Fruit fly (Drosophila melanogaster) whole organism, prepupa: ENCODE measurements around the gene enc.

Experiments
- Blimp-1 ChIP-seq: fragments of 200-800 bp; sonication (Bioruptor generic); optimal IDR thresholded peaks from 3 replicates; lab custom pipeline; 2017; ENCODE audit warnings: missing biosample characterization, missing genetic modification characterization, mild to moderate bottlenecking, moderate library complexity, missing genetic modification reagents
- CG10631 ChIP-seq: fragments of 200-800 bp; sonication (Bioruptor generic); optimal IDR thresholded peaks from 2 replicates; lab custom pipeline; 2016; ENCODE audit warnings: missing biosample characterization, missing genetic modification characterization
- CG10669 ChIP-seq: fragments of 200-800 bp; sonication (Bioruptor generic); optimal IDR thresholded peaks from 3 replicates; lab custom pipeline; 2018; ENCODE audit warnings: missing biosample characterization, mild to moderate bottlenecking, missing genetic modification characterization, moderate library complexity
- CG11294 ChIP-seq: fragments of 200-800 bp; sonication (Bioruptor generic); IDR thresholded peaks from 2 replicates; pipeline ENCODE4 v1.3.6; 2022; ENCODE audit warnings: missing biosample characterization, missing genetic modification characterization
- CG11902 ChIP-seq: fragments of 200-800 bp; sonication (Bioruptor generic); optimal IDR thresholded peaks from 3 replicates; lab custom pipeline; 2016; ENCODE audit warnings: missing biosample characterization, missing genetic modification characterization
- CG15336 ChIP-seq: fragments of 200-800 bp; sonication (Bioruptor generic); IDR thresholded peaks from 2 replicates; pipeline ENCODE4 v1.3.6; 2022; ENCODE audit warnings: missing biosample characterization, missing genetic modification characterization
- CG1621 ChIP-seq: fragments of 200-800 bp; sonication (Bioruptor generic); optimal IDR thresholded peaks from 3 replicates; lab custom pipeline; 2018; ENCODE audit warnings: missing biosample characterization, mild to moderate bottlenecking, missing genetic modification characterization
- CG16779 ChIP-seq: fragments of 200-800 bp; sonication (Bioruptor generic); optimal IDR thresholded peaks from 3 replicates; lab custom pipeline; 2017; ENCODE audit warnings: missing biosample characterization, mild to moderate bottlenecking, missing genetic modification characterization
- CG31627 ChIP-seq: fragments of 200-800 bp; sonication (Bioruptor generic); optimal IDR thresholded peaks from 3 replicates; lab custom pipeline; 2016; ENCODE audit warnings: missing biosample characterization, missing genetic modification characterization
- CG32006 ChIP-seq: fragments of 200-800 bp; sonication (Bioruptor generic); optimal IDR thresholded peaks from 3 replicates; lab custom pipeline; 2017; ENCODE audit warnings: missing biosample characterization, mild to moderate bottlenecking, missing genetic modification characterization
- CG34406 ChIP-seq: fragments of 200-800 bp; sonication (Bioruptor generic); optimal IDR thresholded peaks from 3 replicates; lab custom pipeline; 2016; ENCODE audit warnings: missing biosample characterization, missing genetic modification characterization
- CG4318 ChIP-seq: fragments of 200-800 bp; sonication (Bioruptor generic); optimal IDR thresholded peaks from 3 replicates; lab custom pipeline; 2017; ENCODE audit warnings: missing biosample characterization, mild to moderate bottlenecking, missing genetic modification characterization
- CG6276 ChIP-seq: fragments of 200-800 bp; sonication (Bioruptor generic); optimal IDR thresholded peaks from 2 replicates; lab custom pipeline; 2017; ENCODE audit warnings: missing biosample characterization, mild to moderate bottlenecking, missing genetic modification characterization
- CG6808 ChIP-seq: fragments of 200-800 bp; sonication (Bioruptor generic); optimal IDR thresholded peaks from 3 replicates; lab custom pipeline; 2017; ENCODE audit warnings: missing biosample characterization, missing genetic modification characterization, mild to moderate bottlenecking, moderate library complexity, missing genetic modification reagents
- CG6854 ChIP-seq: fragments of 200-800 bp; sonication (Bioruptor generic); optimal IDR thresholded peaks from 2 replicates; lab custom pipeline; 2017; ENCODE audit warnings: missing biosample characterization, mild to moderate bottlenecking, missing genetic modification characterization
- CG7368 ChIP-seq: fragments of 200-800 bp; sonication (Bioruptor generic); optimal IDR thresholded peaks from 3 replicates; lab custom pipeline; 2016; ENCODE audit warnings: missing biosample characterization, missing genetic modification characterization
- CG8319 ChIP-seq: fragments of 200-800 bp; sonication (Bioruptor generic); optimal IDR thresholded peaks from 3 replicates; lab custom pipeline; 2016; ENCODE audit warnings: missing biosample characterization, missing genetic modification characterization
- CG8632 ChIP-seq: fragments of 200-800 bp; sonication (Bioruptor generic); optimal IDR thresholded peaks from 3 replicates; lab custom pipeline; 2016; ENCODE audit warnings: missing biosample characterization, missing genetic modification characterization
- CG9139 ChIP-seq: fragments of 200-800 bp; sonication (Bioruptor generic); optimal IDR thresholded peaks from 3 replicates; lab custom pipeline; 2017; ENCODE audit warnings: missing biosample characterization, mild to moderate bottlenecking, missing genetic modification characterization
- Eip75B ChIP-seq: fragments of 200-800 bp; sonication (Bioruptor generic); optimal IDR thresholded peaks from 3 replicates; lab custom pipeline; 2016; ENCODE audit warnings: missing biosample characterization, missing genetic modification characterization
- Eip78C ChIP-seq: fragments of 200-800 bp; sonication (Bioruptor generic); peaks from one replicate; lab custom pipeline; 2016; ENCODE audit warnings: missing biosample characterization, missing genetic modification characterization
- Eip93F ChIP-seq: fragments of 200-800 bp; sonication (Bioruptor generic); optimal IDR thresholded peaks from 2 replicates; lab custom pipeline; 2016; ENCODE audit warnings: missing biosample characterization, mild to moderate bottlenecking, missing genetic modification characterization
- Ets96B ChIP-seq: fragments of 200-800 bp; optimal IDR thresholded peaks from 2 replicates; lab custom pipeline; 2019; ENCODE audit warnings: missing biosample characterization, mild to moderate bottlenecking, missing genetic modification characterization, moderate library complexity
- Gug ChIP-seq: fragments of 200-800 bp; sonication (Bioruptor generic); IDR thresholded peaks from 2 replicates; pipeline ENCODE4 v1.3.6; 2022; ENCODE audit warnings: missing biosample characterization, missing genetic modification characterization
- Hr38 ChIP-seq: sonication (Bioruptor generic); optimal IDR thresholded peaks from 2 replicates; lab custom pipeline; 2016; ENCODE audit warnings: missing biosample characterization, missing genetic modification characterization
- Hr39 ChIP-seq: fragments of 200-800 bp; sonication (Bioruptor generic); optimal IDR thresholded peaks from 2 replicates; lab custom pipeline; 2016; ENCODE audit warnings: missing biosample characterization, missing genetic modification characterization
- Hr4 ChIP-seq: fragments of 200-800 bp; sonication (Bioruptor generic); optimal IDR thresholded peaks from 3 replicates; lab custom pipeline; 2016; ENCODE audit warnings: missing biosample characterization, missing genetic modification characterization
- OdsH ChIP-seq: fragments of 200-800 bp; sonication (Bioruptor generic); optimal IDR thresholded peaks from 3 replicates; lab custom pipeline; 2016; ENCODE audit warnings: missing biosample characterization, missing genetic modification characterization
- Smox ChIP-seq: fragments of 200-800 bp; sonication (Bioruptor generic); optimal IDR thresholded peaks from 3 replicates; lab custom pipeline; 2016; ENCODE audit warnings: missing biosample characterization, missing genetic modification characterization
- Sox14 ChIP-seq: fragments of 200-800 bp; sonication (Bioruptor generic); optimal IDR thresholded peaks from 3 replicates; lab custom pipeline; 2016; ENCODE audit warnings: missing biosample characterization, missing genetic modification characterization
- Sox15 ChIP-seq: fragments of 200-800 bp; sonication (Bioruptor generic); optimal IDR thresholded peaks from 3 replicates; lab custom pipeline; 2016; ENCODE audit warnings: missing biosample characterization, missing genetic modification characterization
- cyc ChIP-seq: fragments of 200-800 bp; sonication (Bioruptor generic); optimal IDR thresholded peaks from 3 replicates; lab custom pipeline; 2016; ENCODE audit warnings: missing biosample characterization, missing genetic modification characterization
- dac ChIP-seq: fragments of 200-800 bp; sonication (Bioruptor generic); optimal IDR thresholded peaks from 2 replicates; lab custom pipeline; 2017; ENCODE audit warnings: missing biosample characterization, mild to moderate bottlenecking, missing genetic modification characterization
- eg ChIP-seq: fragments of 200-800 bp; sonication (Bioruptor generic); IDR thresholded peaks from 3 replicates; pipeline ENCODE4 v1.3.6; 2022; ENCODE audit warnings: missing biosample characterization, missing genetic modification characterization
- esn ChIP-seq: fragments of 200-800 bp; sonication (Bioruptor generic); optimal IDR thresholded peaks from 2 replicates; lab custom pipeline; 2016; ENCODE audit warnings: missing biosample characterization, mild to moderate bottlenecking, missing genetic modification characterization, moderate library complexity
- fd85E ChIP-seq: fragments of 200-800 bp; sonication (Bioruptor generic); optimal IDR thresholded peaks from 3 replicates; lab custom pipeline; 2016; ENCODE audit warnings: missing biosample characterization, missing genetic modification characterization
- fkh ChIP-seq: fragments of 200-800 bp; sonication (Bioruptor generic); optimal IDR thresholded peaks from 3 replicates; lab custom pipeline; 2017; ENCODE audit warnings: missing biosample characterization, mild to moderate bottlenecking, missing genetic modification characterization, moderate library complexity
- lz ChIP-seq: fragments of 200-800 bp; sonication (Bioruptor generic); optimal IDR thresholded peaks from 3 replicates; lab custom pipeline; 2016; ENCODE audit warnings: missing biosample characterization, missing genetic modification characterization
- salr ChIP-seq, 2 experiments: fragments of 200-800 bp; sonication (Bioruptor generic); optimal IDR thresholded peaks; 3 replicates each; lab custom pipeline; 2016 to 2018; ENCODE audit warnings: missing biosample characterization in 2 of 2, missing genetic modification characterization in 2 of 2, mild to moderate bottlenecking in 1 of 2
- spab ChIP-seq: fragments of 200-800 bp; sonication (Bioruptor generic); optimal IDR thresholded peaks from 2 replicates; lab custom pipeline; 2017; ENCODE audit warnings: missing biosample characterization, mild to moderate bottlenecking, missing genetic modification characterization, missing genetic modification reagents
- ss ChIP-seq, 2 experiments: fragments of 200-800 bp; sonication (Bioruptor generic); optimal IDR thresholded peaks; 2 replicates in 1 of 2; 3 replicates in 1 of 2; lab custom pipeline; 2017 to 2018; ENCODE audit warnings: mild to moderate bottlenecking in 2 of 2, missing biosample characterization in 2 of 2, missing genetic modification characterization in 2 of 2, moderate library complexity in 1 of 2
- topi ChIP-seq: fragments of 200-800 bp; sonication (Bioruptor generic); optimal IDR thresholded peaks from 3 replicates; lab custom pipeline; 2016; ENCODE audit warnings: missing biosample characterization, missing genetic modification characterization
- vri ChIP-seq: fragments of 200-800 bp; sonication (Bioruptor generic); optimal IDR thresholded peaks from 3 replicates; lab custom pipeline; 2016; ENCODE audit warnings: missing biosample characterization, mild to moderate bottlenecking, missing genetic modification characterization

The enc gene

DNA sequence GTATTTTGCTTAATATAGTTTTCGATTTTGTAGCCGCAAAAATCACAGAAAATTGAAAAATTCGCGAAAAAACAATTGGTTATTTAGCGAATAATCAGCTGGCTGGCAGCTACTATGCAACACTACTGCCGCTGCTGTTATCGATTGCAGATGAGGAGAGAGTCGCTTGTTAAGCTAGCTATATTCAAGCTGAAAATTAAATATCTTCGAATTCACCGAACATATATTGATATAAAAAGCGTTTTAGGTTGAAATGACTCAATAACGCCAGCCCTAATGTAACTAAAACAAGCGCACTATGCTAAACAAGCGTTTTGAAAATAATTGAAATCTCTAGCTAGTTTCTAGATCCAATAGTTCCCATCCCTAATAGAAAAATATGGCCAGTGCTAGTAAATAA lies 12.1 kb upstream of the enc start, which contains the start of the genes CG32264, ntc and IntS10 (continued):
- TF ChIP-seq topi, result peak; percentile 60
- peak; percentile 41 for TF ChIP-seq CG34406 (GFP tag; lab: Kevin White, UChicago)
- TF ChIP-seq CG16779 (tag; lab: Kevin White, UChicago), result no peak
- TF ChIP-seq CG6808 (GFP tag; lab: Kevin White, UChicago), result no peak
- no peak for TF ChIP-seq eg (GFP tag; lab: Robert Waterston, UW)
- no peak for TF ChIP-seq CG15336
- no peak for TF ChIP-seq Hr38 (GFP tag; lab: Kevin White, UChicago)
- TF ChIP-seq CG1621 (tag; lab: Kevin White, UChicago), result no peak
- TF ChIP-seq Sox14 (GFP tag; lab: Kevin White, UChicago), result peak; percentile 82
- TF ChIP-seq Sox15, result peak; percentile 35
- peak; percentile 49 for TF ChIP-seq CG8319
- TF ChIP-seq Ets96B (tag; lab: Kevin White, UChicago), result peak; percentile 42

DNA sequence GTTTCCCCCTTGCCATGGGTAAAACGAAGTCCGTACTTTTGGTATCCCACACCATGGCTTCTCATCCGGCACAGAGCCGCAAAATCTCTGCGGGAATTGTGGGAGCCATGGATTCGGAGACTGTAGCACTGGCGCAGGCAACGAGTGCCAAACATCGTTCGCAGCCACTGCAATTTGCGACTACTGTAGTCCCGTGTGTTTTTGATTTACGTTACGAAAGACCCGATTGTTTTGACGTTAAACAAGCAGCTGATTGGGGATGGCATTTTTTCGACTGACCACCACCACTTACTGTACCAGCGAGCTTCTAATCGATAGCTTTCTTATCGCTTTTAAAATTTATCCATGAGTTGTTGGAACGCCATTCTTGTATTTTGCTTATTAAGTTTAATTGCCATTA lies 8.5 kb upstream of the enc start, which contains the start of gene CG32262:
CG32262 (minus strand) TSS at position 254 of the 400 bp plus-strand sequence.
- TF ChIP-seq CG11902, result no peak
- TF ChIP-seq CG9139 (GFP tag; lab: Kevin White, UChicago), result no peak
- TF ChIP-seq esn (GFP tag; lab: Kevin White, UChicago), result peak; percentile 25
- TF ChIP-seq, all 60 proteins: peak for 1

DNA sequence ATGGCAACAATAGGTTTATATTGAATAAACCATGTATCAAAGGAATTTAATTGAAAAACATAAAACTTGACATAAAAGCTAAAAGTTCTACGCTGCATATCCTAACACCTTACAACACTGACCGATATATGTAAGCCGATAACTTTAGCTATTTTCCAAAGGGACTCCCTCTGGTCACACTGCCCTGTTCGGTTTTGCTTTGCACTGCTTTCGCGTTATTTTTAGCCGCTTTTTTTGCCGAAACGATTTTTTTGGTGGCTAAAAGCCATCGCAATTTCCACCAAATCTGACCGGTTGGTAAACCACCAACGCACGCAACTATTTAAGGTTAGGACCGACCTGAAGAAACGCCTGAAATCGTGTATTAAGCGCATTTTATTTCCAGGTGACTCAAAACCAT lies 7.4 kb upstream of the enc start, which contains the start of the genes CG32263 and PIG-B:
CG32263 (minus strand) TSS at position 26 of the 400 bp plus-strand sequence.
PIG-B (plus strand) TSS at position 175 of the 400 bp plus-strand sequence.
- no peak for TF ChIP-seq CG11294
- no peak for TF ChIP-seq CG6276 (GFP tag; lab: Kevin White, UChicago)
- TF ChIP-seq Eip78C (GFP tag; lab: Kevin White, UChicago), result peak; percentile 16
- TF ChIP-seq CG32006 (GFP tag; lab: Kevin White, UChicago), result no peak
- TF ChIP-seq dac, result no peak
- no peak for TF ChIP-seq Blimp-1 (GFP tag; lab: Kevin White, UChicago)

dm6 chr3L:3814010-3814833 lies 4.3 kb upstream of the enc start, which contains the start of gene Scsalpha1:
Gene Scsalpha1 (plus strand): TSS chr3L:3814211.
- TF ChIP-seq CG32006 (GFP tag; lab: Kevin White, UChicago) (no peak), CG8319 (no peak), dac (peak; percentile 1), lz (GFP tag; lab: Kevin White, UChicago) (peak; percentile 45), CG16779 (tag; lab: Kevin White, UChicago) (no peak), fd85E (no peak), CG6276 (GFP tag; lab: Kevin White, UChicago) (no peak), CG11902 (no peak), ss (GFP tag; optimal IDR thresholded peaks at IDR 0.05; lab: Kevin White, UChicago) (peak; percentile 43 to 63), salr (GFP tag; optimal IDR thresholded peaks at IDR 0.05; lab: Kevin White, UChicago) (peak; percentile 7 to 21), CG7368 (GFP tag; lab: Kevin White, UChicago) (no peak), CG8632 (GFP tag; lab: Kevin White, UChicago) (no peak), Hr39 (GFP tag; lab: Kevin White, UChicago) (peak; percentile 58), spab (no peak), cyc (GFP tag; lab: Kevin White, UChicago) (no peak), Smox (GFP tag; lab: Kevin White, UChicago) (no peak), CG10669 (GFP tag; lab: Kevin White, UChicago) (no peak), Eip78C (GFP tag; lab: Kevin White, UChicago) (peak; percentile 88), CG11294 (peak; percentile 31; the same call in 1 of the 2 replicates), CG9139 (GFP tag; lab: Kevin White, UChicago) (peak; percentile 45), CG31627 (GFP tag; lab: Kevin White, UChicago) (peak; percentile 47), OdsH (GFP tag; lab: Kevin White, UChicago) (peak; percentile 38), CG34406 (GFP tag; lab: Kevin White, UChicago) (peak; percentile 50), Eip93F (no peak), CG4318 (GFP tag; lab: Kevin White, UChicago) (no peak), vri (peak; percentile 61), Gug (no peak), Hr4 (GFP tag; lab: Kevin White, UChicago) (peak; percentile 60), Eip75B (GFP tag; lab: Kevin White, UChicago) (no peak), CG6854 (GFP tag; lab: Kevin White, UChicago) (peak; percentile 35), fkh (GFP tag; lab: Kevin White, UChicago) (peak; percentile 7), esn (GFP tag; lab: Kevin White, UChicago) (peak; percentile 55), CG10631 (GFP tag; lab: Kevin White, UChicago) (no peak)
